Worm (Caenorhabditis elegans): ENCODE data around the gene ZK686.2.

DNA sequence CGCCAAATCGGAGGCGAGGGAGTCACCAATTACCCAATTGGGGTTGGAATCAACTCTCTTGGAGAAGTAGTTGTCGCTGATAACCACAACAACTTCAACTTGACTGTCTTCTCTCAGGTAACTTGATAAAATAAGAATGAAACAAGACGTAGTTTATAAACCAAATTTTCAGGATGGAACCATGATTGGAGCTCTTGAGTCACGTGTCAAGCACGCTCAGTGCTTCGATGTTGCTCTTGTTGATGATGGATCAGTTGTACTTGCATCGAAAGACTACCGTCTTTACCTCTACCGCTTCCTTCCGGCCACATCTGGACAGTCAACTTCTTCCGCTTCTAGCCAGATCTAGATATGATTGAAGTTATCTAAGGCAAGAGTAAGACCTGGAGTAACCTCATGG lies 29.8 kb downstream of the ZK686.2 start:
- TF ChIP-seq ceh-36 (tag; optimal IDR thresholded peaks at IDR 0.05) (no peak), hnd-1 (tag; optimal IDR thresholded peaks at IDR 0.05) (no peak), ama-1 (optimal IDR thresholded peaks at IDR 0.05) (no peak), tbx-37 (GFP tag; conservative IDR thresholded peaks at IDR 0.05) (no peak), tra-4 (tag; optimal IDR thresholded peaks at IDR 0.05) (no peak), flt-1 (GFP tag; IDR thresholded peaks at IDR 0.05) (no peak), hmg-4 (GFP tag; optimal IDR thresholded peaks at IDR 0.05) (no peak), ceh-13 (GFP tag; optimal IDR thresholded peaks at IDR 0.05) (no peak), pes-1 (GFP tag; IDR thresholded peaks at IDR 0.05) (no peak)

All from whole organism, early embryonic.